Worm (Caenorhabditis elegans): ENCODE measurements around the gene F13B6.3.

ce11 chrIV:7428347-7428746 is 37.4 kb downstream of the F13B6.3 start:
- TF ChIP-seq klf-2 (GFP tag; conservative IDR thresholded peaks at IDR 0.05) (no peak), cog-1 (tag; optimal IDR thresholded peaks at IDR 0.05) (no peak)

Measured in whole organism, midembryonic.